Fruit fly (Drosophila melanogaster): ENCODE data around the gene CG14826.

CG14826 gene

DNA sequence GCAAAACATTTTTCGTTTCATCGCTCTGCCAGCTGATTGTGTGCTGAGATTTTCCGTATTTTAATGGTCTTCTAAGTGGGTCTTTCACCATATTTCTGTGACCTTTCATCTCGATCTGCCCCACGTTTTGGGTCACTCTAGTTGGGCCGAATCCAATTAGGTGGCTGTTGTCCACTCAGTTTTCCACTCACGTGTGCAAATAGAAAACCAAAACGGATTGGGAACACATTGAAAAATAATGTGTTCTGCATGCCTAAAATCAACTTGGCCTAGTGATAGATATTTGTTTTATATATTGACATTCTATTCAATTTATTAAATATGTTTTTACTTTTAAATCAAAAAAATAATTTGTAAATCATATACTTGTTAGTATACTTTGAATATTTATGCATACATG, at the start of gene CG14826:
Gene CG14826, plus strand, starts transcription at position 301 of the 400 bp plus-strand sequence.
- no peak for TF ChIP-seq aop (GFP tag; IDR thresholded peaks at IDR 0.05)
- no peak for TF ChIP-seq Dp (GFP tag; optimal IDR thresholded peaks at IDR 0.05)
- no peak for TF ChIP-seq Pdp1 (GFP tag; optimal IDR thresholded peaks at IDR 0.05)
- TF ChIP-seq Ets65A (GFP tag), result no peak
- TF ChIP-seq CG6254 (GFP tag; optimal IDR thresholded peaks at IDR 0.05), result no peak

DNA sequence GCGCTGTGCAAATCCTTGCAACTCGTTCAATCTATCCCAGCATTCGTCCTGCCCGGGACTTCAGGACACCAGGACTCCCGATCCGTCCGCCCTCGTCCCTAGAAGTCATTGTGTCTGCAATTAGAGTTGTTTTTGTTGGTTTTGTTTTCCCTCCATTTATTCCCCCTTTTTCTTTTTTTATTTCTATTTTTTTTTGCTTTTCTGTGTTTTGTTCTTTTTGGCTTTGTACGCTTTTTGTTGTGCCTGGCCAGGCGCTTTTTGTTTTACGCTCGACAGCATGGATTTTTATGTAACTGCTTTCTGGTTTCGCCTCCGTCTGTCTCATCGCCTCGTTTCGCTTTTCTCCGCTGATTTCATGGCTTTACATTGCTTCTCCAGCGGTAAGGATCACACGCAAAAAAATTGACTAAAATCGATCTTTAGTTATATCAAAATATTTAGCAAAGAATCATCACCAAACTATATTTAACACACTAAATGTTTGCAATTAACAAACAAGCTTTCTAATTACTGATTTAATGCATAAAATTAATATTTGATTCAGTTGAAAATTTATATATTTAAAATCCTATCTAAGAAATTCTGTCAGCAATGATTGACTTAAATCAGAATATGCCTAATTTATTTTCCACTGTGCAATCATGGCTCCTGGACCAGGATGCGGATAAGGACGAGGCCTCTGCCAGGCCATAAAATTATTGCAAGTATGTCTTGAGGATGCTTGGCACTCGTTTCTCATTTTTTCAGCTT, 49.4 kb upstream of the CG14826 start:
- peak; percentile 68 for TF ChIP-seq nom (GFP tag; optimal IDR thresholded peaks at IDR 0.05)
- TF ChIP-seq CG11696 (GFP tag; IDR thresholded peaks at IDR 0.05), result no peak

DNA sequence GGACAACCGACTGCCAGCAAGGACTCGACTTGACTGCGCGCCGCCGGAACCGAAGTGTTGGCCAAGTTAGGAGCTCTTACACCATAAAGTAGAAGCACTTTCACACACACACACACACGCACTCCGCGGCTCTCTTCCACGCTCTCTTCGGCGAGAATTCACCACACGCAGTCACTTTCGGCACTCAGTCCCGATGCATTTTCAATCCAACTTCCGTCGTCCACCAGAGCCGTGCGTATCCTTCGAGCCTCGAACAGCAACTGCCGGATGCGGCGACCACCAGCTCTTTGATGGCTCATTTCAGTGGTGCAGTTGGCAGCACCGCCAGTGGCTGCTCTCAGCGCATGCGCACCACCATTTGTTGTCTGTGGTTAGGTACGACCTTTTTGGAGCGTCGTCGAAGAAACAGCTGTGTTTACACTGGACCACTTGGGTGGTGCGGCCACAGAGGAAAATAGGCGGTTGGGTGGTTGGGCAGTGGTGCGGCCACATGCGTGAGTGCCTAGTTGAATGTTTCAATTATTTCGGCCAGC, 44.6 kb upstream of the CG14826 start, which contains the start of gene Dscam2:
Gene Dscam2, minus strand, starts transcription at position 264 of the 533 bp plus-strand sequence.
- TF ChIP-seq Deaf1 (tag; optimal IDR thresholded peaks at IDR 0.05) (peak; percentile 25), Jarid2 (GFP tag; optimal IDR thresholded peaks at IDR 0.05) (peak; percentile 11), zfh1 (GFP tag; IDR thresholded peaks at IDR 0.05) (no peak), CG30020 (tag; optimal IDR thresholded peaks at IDR 0.05) (no peak), Dfd (GFP tag; optimal IDR thresholded peaks at IDR 0.05) (no peak), CG3163 (GFP tag; optimal IDR thresholded peaks at IDR 0.05) (peak; percentile 74), CG14965 (GFP tag; optimal IDR thresholded peaks at IDR 0.05; ENCODE audit: borderline replicate concordance) (no peak), CG3847 (GFP tag; IDR thresholded peaks at IDR 0.05) (0 out of 2 replicates have a peak, but pooled peaks have one; percentile 21), knrl (GFP tag; IDR thresholded peaks at IDR 0.05; ENCODE audit: partially characterized antibody) (no peak), Trl (optimal IDR thresholded peaks at IDR 0.05) (peak in 1 of 2 experiments; percentile 14), Trl (GFP tag; optimal IDR thresholded peaks at IDR 0.05) (no peak), CG3065 (GFP tag; optimal IDR thresholded peaks at IDR 0.05) (no peak), ewg (GFP tag; optimal IDR thresholded peaks at IDR 0.05) (peak; percentile 91), CG16779 (GFP tag; IDR thresholded peaks at IDR 0.05) (peak; percentile 62), CG10209 (GFP tag; optimal IDR thresholded peaks at IDR 0.05) (no peak), crp (GFP tag; optimal IDR thresholded peaks at IDR 0.05) (peak in 1 of 2 experiments; percentile 14), Sox102F (GFP tag; optimal IDR thresholded peaks at IDR 0.05) (no peak), Opbp (GFP tag; IDR thresholded peaks at IDR 0.05; ENCODE audit: partially characterized antibody) (0 out of 3 replicates have a peak, but pooled peaks have one; percentile 20)

DNA sequence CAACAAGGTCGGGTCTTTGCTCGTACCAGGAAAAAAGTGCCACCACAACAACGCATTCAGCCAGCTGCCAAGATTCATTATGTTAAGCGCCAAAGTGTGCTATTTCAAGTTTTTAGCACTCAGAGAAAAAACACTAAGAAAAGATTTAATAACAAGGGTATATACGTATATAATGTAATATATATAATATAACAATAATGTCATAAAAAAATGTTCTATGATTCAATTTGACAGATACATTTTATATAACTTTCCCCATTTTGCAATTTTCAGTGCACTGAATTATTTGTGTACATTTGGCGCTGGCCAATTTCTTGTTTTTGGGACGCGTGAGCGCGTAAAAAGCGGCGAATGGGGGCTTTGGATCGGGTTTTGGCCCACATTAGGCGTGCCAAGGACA, 43.8 kb upstream of the CG14826 start:
- TF ChIP-seq CG12769 (tag; optimal IDR thresholded peaks at IDR 0.05) (no peak), zfh1 (GFP tag; IDR thresholded peaks at IDR 0.05) (no peak), Drgx (GFP tag; IDR thresholded peaks at IDR 0.05) (peak; percentile 36), CG11247 (GFP tag; IDR thresholded peaks at IDR 0.05) (no peak), CG14860 (GFP tag; IDR thresholded peaks at IDR 0.05; ENCODE audit: partially characterized antibody) (no peak)

DNA sequence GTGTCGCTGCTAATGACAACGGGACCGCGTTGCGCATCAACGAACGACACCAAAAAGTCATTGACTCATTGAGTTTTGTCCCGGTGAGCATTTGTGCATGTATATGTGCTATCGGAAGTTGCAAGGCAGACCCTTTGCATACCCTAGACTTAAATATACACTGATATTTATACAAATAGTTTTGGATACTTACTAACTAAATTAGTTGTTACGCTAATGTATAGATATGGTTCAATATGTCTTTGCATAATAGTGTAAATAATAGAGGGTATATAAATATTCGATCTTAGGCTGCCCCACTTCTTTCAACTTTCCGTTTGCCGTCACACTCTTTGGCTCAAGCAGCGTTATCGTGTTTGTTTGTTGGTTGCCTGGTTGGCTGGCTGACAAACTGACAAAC, 43.1 kb upstream of the CG14826 start:
- TF ChIP-seq Drgx (GFP tag; IDR thresholded peaks at IDR 0.05) (peak; percentile 41; the same call in 1 of the 2 replicates), ATbp (GFP tag; optimal IDR thresholded peaks at IDR 0.05) (no peak), CG11504 (tag; optimal IDR thresholded peaks at IDR 0.05) (peak; percentile 11), CG2712 (tag; optimal IDR thresholded peaks at IDR 0.05) (peak; percentile 4), CG14441 (GFP tag; IDR thresholded peaks at IDR 0.05) (no peak), CG7963 (GFP tag; IDR thresholded peaks at IDR 0.05; ENCODE audit: partially characterized antibody) (no peak), Abd-B (GFP tag; optimal IDR thresholded peaks at IDR 0.05) (peak; percentile 30), CG34422 (GFP tag; IDR thresholded peaks at IDR 0.05) (no peak), sens (GFP tag) (peak; percentile 72), prd (optimal IDR thresholded peaks at IDR 0.05) (no peak), prd (GFP tag; IDR thresholded peaks at IDR 0.05) (0 out of 3 replicates have a peak, but pooled peaks have one; percentile 22)

Data from whole organism, embryonic.